Worm (Caenorhabditis elegans) whole organism, L3 larva: ENCODE data around the gene ddx-15.

ENCODE experiments used
- aly-2 ChIP-seq: fragments of 150-350 bp; optimal IDR thresholded peaks from 2 replicates; lab custom pipeline; 2014; ENCODE audit warnings: missing biosample characterization, missing genetic modification characterization
- ama-1 ChIP-seq: fragments of 150-350 bp; optimal IDR thresholded peaks from 2 replicates; lab custom pipeline; 2018
- ceh-28 ChIP-seq: fragments of 150-350 bp; optimal IDR thresholded peaks from 2 replicates; lab custom pipeline; 2014; ENCODE audit warnings: missing biosample characterization, missing genetic modification reagents, missing genetic modification characterization
- ceh-82 ChIP-seq: fragments of 150-350 bp; optimal IDR thresholded peaks from 2 replicates; lab custom pipeline; 2014; ENCODE audit warnings: missing biosample characterization, missing genetic modification characterization
- egl-27 ChIP-seq: sonication (generic microtip); optimal IDR thresholded peaks from 4 replicates; lab custom pipeline; 2017; ENCODE audit warnings: missing biosample characterization, missing genetic modification reagents, missing genetic modification characterization
- elt-1 ChIP-seq: fragments of 150-350 bp; optimal IDR thresholded peaks from 2 replicates; lab custom pipeline; 2014; ENCODE audit warnings: missing biosample characterization, missing genetic modification characterization
- elt-2 ChIP-seq: sonication (generic microtip); optimal IDR thresholded peaks from 2 replicates; lab custom pipeline; 2016; ENCODE audit warnings: missing genetic modification reagents, mild to moderate bottlenecking, missing genetic modification characterization, missing compliant biosample characterization
- elt-3 ChIP-seq, 3 experiments: fragments of 150-350 bp in 1 of 3; sonication (generic microtip) in 2 of 3; optimal IDR thresholded peaks; 2 replicates in 2 of 3; 4 replicates in 1 of 3; lab custom pipeline; 2014 to 2017; ENCODE audit warnings: missing biosample characterization in 3 of 3, missing genetic modification characterization in 3 of 3
- fkh-10 ChIP-seq: sonication (generic microtip); optimal IDR thresholded peaks from 2 replicates; lab custom pipeline; 2017; ENCODE audit warnings: missing biosample characterization, missing genetic modification reagents, missing genetic modification characterization
- fkh-2 ChIP-seq: fragments of 150-350 bp; optimal IDR thresholded peaks from 2 replicates; lab custom pipeline; 2014; ENCODE audit warnings: missing biosample characterization, missing genetic modification reagents, missing genetic modification characterization
- fos-1 ChIP-seq: fragments of 150-350 bp; optimal IDR thresholded peaks from 2 replicates; lab custom pipeline; 2014; ENCODE audit warnings: missing biosample characterization, missing genetic modification characterization
- hmg-11 ChIP-seq: sonication (generic microtip); optimal IDR thresholded peaks from 2 replicates; lab custom pipeline; 2016; ENCODE audit warnings: missing genetic modification characterization, missing compliant biosample characterization
- jun-1 ChIP-seq: fragments of 150-350 bp; optimal IDR thresholded peaks from 2 replicates; lab custom pipeline; 2014; ENCODE audit warnings: missing biosample characterization, missing genetic modification reagents, missing genetic modification characterization
- lin-15B ChIP-seq: fragments of 150-350 bp; optimal IDR thresholded peaks from 2 replicates; lab custom pipeline; 2014; ENCODE audit warnings: missing biosample characterization, missing genetic modification characterization
- lin-39 ChIP-seq: fragments of 150-350 bp; optimal IDR thresholded peaks from 2 replicates; lab custom pipeline; 2018; ENCODE audit warnings: missing biosample characterization, missing genetic modification reagents, missing genetic modification characterization
- lsy-12 ChIP-seq: sonication (generic microtip); optimal IDR thresholded peaks from 2 replicates; lab custom pipeline; 2016; ENCODE audit warnings: mild to moderate bottlenecking, missing genetic modification characterization, missing compliant biosample characterization
- mdl-1 ChIP-seq: fragments of 150-350 bp; optimal IDR thresholded peaks from 2 replicates; lab custom pipeline; 2014; ENCODE audit warnings: missing biosample characterization, missing genetic modification characterization
- mml-1 ChIP-seq: fragments of 150-350 bp; sonication (generic microtip); optimal IDR thresholded peaks from 3 replicates; lab custom pipeline; 2014; ENCODE audit warnings: missing biosample characterization, missing genetic modification characterization
- nfya-1 ChIP-seq: sonication (generic microtip); optimal IDR thresholded peaks from 2 replicates; lab custom pipeline; 2017; ENCODE audit warnings: missing genetic modification characterization, mild to moderate bottlenecking, missing compliant biosample characterization, antibody characterized with exemption, moderate library complexity; ENCODE audit not compliant: insufficient read depth
- nhr-11 ChIP-seq: fragments of 150-350 bp; optimal IDR thresholded peaks from 2 replicates; lab custom pipeline; 2014; ENCODE audit warnings: missing biosample characterization, missing genetic modification characterization
- nhr-12 ChIP-seq: fragments of 150-350 bp; optimal IDR thresholded peaks from 2 replicates; lab custom pipeline; 2014; ENCODE audit warnings: missing biosample characterization, missing genetic modification characterization
- nhr-23 ChIP-seq: fragments of 150-350 bp; optimal IDR thresholded peaks from 2 replicates; lab custom pipeline; 2014; ENCODE audit warnings: missing biosample characterization, missing genetic modification reagents, missing genetic modification characterization
- nhr-25 ChIP-seq: sonication (generic microtip); optimal IDR thresholded peaks from 2 replicates; lab custom pipeline; 2017; ENCODE audit warnings: missing biosample characterization, missing genetic modification characterization
- nhr-28 ChIP-seq: fragments of 150-350 bp; optimal IDR thresholded peaks from 2 replicates; lab custom pipeline; 2014; ENCODE audit warnings: missing biosample characterization, missing genetic modification characterization
- nhr-77 ChIP-seq: fragments of 150-350 bp; optimal IDR thresholded peaks from 2 replicates; lab custom pipeline; 2014; ENCODE audit warnings: missing biosample characterization, missing genetic modification characterization
- pha-4 ChIP-seq: fragments of 150-350 bp; optimal IDR thresholded peaks from 2 replicates; lab custom pipeline; 2014; ENCODE audit warnings: missing biosample characterization, missing genetic modification reagents, missing genetic modification characterization
- pqm-1 ChIP-seq: fragments of 150-350 bp; optimal IDR thresholded peaks from 2 replicates; lab custom pipeline; 2017; ENCODE audit warnings: missing biosample characterization, missing genetic modification characterization, inconsistent platforms
- skn-1 ChIP-seq: fragments of 150-350 bp; optimal IDR thresholded peaks from 2 replicates; lab custom pipeline; 2014; ENCODE audit warnings: missing biosample characterization, missing genetic modification characterization
- snpc-4 ChIP-seq: fragments of 150-350 bp; optimal IDR thresholded peaks from 2 replicates; lab custom pipeline; 2014; ENCODE audit warnings: missing biosample characterization, missing genetic modification characterization
- tbx-2 ChIP-seq: sonication (generic microtip); optimal IDR thresholded peaks from 2 replicates; lab custom pipeline; 2016; ENCODE audit warnings: mild to moderate bottlenecking, missing genetic modification characterization, missing compliant biosample characterization
- unc-39 ChIP-seq: sonication (generic microtip); optimal IDR thresholded peaks from 4 replicates; lab custom pipeline; 2017; ENCODE audit warnings: missing biosample characterization, missing genetic modification characterization
- unc-62 ChIP-seq: fragments of 150-350 bp; sonication (generic microtip); optimal IDR thresholded peaks from 4 replicates; lab custom pipeline; 2014; ENCODE audit warnings: missing biosample characterization, missing genetic modification reagents, missing genetic modification characterization

ddx-15 gene

DNA sequence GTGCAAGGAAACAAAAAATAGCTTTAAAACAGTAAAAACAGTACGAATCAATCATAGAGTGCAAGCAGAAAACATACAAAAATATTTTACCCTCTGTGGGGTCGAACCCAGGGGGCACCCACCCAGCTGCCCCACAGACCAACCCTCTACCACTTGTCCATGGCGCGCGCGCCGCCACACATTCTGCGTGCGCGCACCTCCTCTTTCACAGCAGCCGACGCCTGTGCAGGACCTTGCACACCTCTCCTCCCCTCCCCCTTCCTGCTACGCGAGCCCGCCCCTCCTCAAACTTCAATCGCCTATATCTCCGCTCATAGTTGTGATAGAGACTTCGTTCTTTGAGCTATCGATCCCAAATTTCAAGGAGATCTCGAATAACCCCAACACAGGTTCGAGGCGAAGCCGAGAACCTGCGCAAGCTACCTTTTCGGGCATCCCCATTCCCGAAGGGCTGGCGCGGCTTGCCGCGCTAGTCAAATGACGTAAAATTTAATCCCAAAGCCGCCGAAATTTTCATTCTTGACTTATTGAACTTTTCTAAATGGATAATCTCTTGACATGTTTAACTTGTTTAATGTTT is 45.9 kb upstream of the ddx-15 start:
- peak; percentile 12 for TF ChIP-seq elt-2

ce11 chrIII:5635179-5635578 is 43.7 kb upstream of the ddx-15 start, which contains the start of gene ckk-1:
TSS of gene ckk-1 (plus strand) at chrIII:5635479.
- TF ChIP-seq lin-39 (tag; lab: Kevin White, UChicago) (no peak), ceh-28 (tag; lab: Kevin White, UChicago) (no peak), nhr-23 (tag; lab: Kevin White, UChicago) (no peak), jun-1 (tag; lab: Kevin White, UChicago) (no peak), fos-1 (no peak), lin-15B (tag; lab: Kevin White, UChicago) (no peak), unc-62 (GFP tag; lab: Kevin White, UChicago) (no peak), elt-2 (no peak), pha-4 (tag; lab: Kevin White, UChicago) (no peak), hmg-11 (tag; lab: Kevin White, UChicago) (no peak), tbx-2 (no peak), elt-3 (tag; optimal IDR thresholded peaks at IDR 0.05; lab: Kevin White, UChicago) (no peak), pqm-1 (tag; lab: Kevin White, UChicago) (no peak), nhr-11 (tag; lab: Kevin White, UChicago) (no peak), egl-27 (tag; lab: Kevin White, UChicago) (no peak), skn-1 (tag; lab: Kevin White, UChicago) (no peak)
- TF ChIP-seq, all 47 proteins: peak for 0

DNA sequence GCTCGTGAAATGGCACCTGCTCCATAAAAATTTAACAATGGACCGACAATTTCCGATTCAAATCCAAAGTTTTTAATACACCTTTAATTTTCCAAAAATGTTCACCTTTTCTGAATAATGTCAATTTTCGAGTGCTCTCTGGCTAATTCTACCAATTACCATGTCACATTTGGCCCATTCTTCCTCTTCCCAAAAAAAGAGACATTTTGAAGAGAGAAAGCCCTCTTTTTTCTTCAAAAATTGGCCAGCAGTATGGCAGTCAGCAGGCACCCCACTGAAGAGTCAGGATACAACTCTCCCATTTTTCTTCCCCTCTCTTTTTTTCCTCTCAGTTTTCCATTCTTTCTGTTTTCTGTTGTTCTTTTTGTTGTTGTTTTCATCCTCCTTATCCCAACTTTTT is 43.0 kb upstream of the ddx-15 start:
- TF ChIP-seq skn-1 (tag; lab: Kevin White, UChicago), result no peak
- TF ChIP-seq lin-39 (tag; lab: Kevin White, UChicago), result peak; percentile 17

- no peak for TF ChIP-seq pqm-1 (tag; lab: Kevin White, UChicago)
- no peak for TF ChIP-seq nhr-28 (tag; lab: Kevin White, UChicago)
- TF ChIP-seq snpc-4 (tag; lab: Kevin White, UChicago), result peak; percentile 94
- TF ChIP-seq nfya-1 (tag; lab: Kevin White, UChicago), result peak; percentile 35
- TF ChIP-seq fkh-2 (tag; lab: Kevin White, UChicago), result no peak
- no peak for TF ChIP-seq mml-1 (tag; lab: Kevin White, UChicago)
- peak; percentile 54 for TF ChIP-seq fkh-10 (GFP tag; lab: Kevin White, UChicago)
- TF ChIP-seq unc-62 (GFP tag; lab: Kevin White, UChicago), result no peak
- TF ChIP-seq lin-15B (tag; lab: Kevin White, UChicago), result no peak
- TF ChIP-seq ama-1, result no peak
- TF ChIP-seq lin-39 (tag; lab: Kevin White, UChicago), result peak; percentile 41
Measured at ce11 chrIII:5632426-5632976, 41.0 kb upstream of the ddx-15 start.

ce11 chrIII:5630350-5630749 is 38.8 kb upstream of the ddx-15 start:
- no peak for TF ChIP-seq nfya-1 (tag; lab: Kevin White, UChicago)
- no peak for TF ChIP-seq pqm-1 (tag; lab: Kevin White, UChicago)
- TF ChIP-seq nhr-11 (tag; lab: Kevin White, UChicago), result no peak
- TF ChIP-seq lin-39 (tag; lab: Kevin White, UChicago), result peak; percentile 23
- TF ChIP-seq fkh-10 (GFP tag; lab: Kevin White, UChicago), result no peak
- TF ChIP-seq, all 47 proteins: peak for 1

DNA sequence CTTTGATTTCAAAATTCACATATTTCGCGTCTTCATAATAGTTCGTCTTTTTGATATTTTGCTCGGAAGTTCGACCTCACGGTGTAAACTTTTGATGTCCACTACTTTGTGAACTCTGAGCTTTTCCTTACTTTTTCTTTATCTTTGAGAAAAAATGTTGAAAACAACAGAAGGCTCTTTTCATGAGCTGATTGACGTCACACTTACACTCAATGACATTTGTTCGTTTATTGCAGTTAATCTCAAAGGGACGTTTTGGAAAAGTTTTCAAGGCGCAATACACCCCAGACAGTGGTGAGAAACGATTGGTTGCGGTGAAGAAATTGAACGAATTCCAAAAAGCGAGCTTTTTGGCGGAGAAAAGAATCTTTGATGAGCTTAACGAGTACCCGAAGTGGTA is 37.7 kb upstream of the ddx-15 start:
- TF ChIP-seq skn-1 (tag; lab: Kevin White, UChicago) (no peak), fkh-10 (GFP tag; lab: Kevin White, UChicago) (no peak)

DNA sequence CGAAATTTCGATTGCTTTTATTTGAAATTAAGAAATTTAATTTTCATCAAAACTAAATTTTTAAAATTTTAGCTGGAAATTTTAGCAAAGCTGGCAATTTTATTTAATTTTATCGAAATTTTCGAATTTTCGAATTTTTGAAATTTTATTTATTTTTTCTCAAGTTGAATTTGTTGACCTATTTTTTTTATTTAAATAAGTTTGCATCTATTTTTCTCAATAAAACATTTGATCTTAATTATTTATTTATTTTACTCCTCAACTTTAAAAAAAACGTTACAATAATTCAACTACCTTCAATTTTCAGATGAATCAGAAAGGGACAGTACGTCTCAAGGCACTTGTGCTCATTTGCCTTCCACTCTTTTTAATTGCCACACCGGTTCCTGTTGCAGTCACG is 33.3 kb upstream of the ddx-15 start, which contains the start of gene daf-4:
Gene daf-4 (plus strand): TSS at position 301 of the 400 bp plus-strand sequence.
- no peak for TF ChIP-seq unc-62 (GFP tag; lab: Kevin White, UChicago)
- TF ChIP-seq pqm-1 (tag; lab: Kevin White, UChicago), result no peak
- no peak for TF ChIP-seq mml-1 (tag; lab: Kevin White, UChicago)
- no peak for TF ChIP-seq nhr-77 (tag; lab: Kevin White, UChicago)
- TF ChIP-seq tbx-2, result no peak
- no peak for TF ChIP-seq elt-1 (tag; lab: Kevin White, UChicago)
- TF ChIP-seq nhr-12 (tag; lab: Kevin White, UChicago), result no peak
- TF ChIP-seq unc-39 (tag; lab: Kevin White, UChicago), result no peak
- TF ChIP-seq aly-2, result no peak
- TF ChIP-seq ama-1, result no peak
- TF ChIP-seq mdl-1 (tag; lab: Kevin White, UChicago), result no peak
- TF ChIP-seq ceh-82 (tag; lab: Kevin White, UChicago), result no peak
- TF ChIP-seq nhr-28 (tag; lab: Kevin White, UChicago), result no peak
- no peak for TF ChIP-seq lsy-12 (tag; lab: Kevin White, UChicago)
- TF ChIP-seq snpc-4 (tag; lab: Kevin White, UChicago), result no peak
- TF ChIP-seq nhr-25 (tag; lab: Kevin White, UChicago), result no peak
- TF ChIP-seq ceh-28 (tag; lab: Kevin White, UChicago), result no peak
- TF ChIP-seq, all 47 proteins: peak for 0
